Worm (Caenorhabditis elegans): Measurements from ENCODE around the gene dct-19.
A peak's percentile ranks its signal among the peaks of the same experiment; 100 is the strongest.

dct-19 gene

ce11 chrIV:12897146-12897545 is 45.6 kb upstream of the dct-19 start:
- TF ChIP-seq ceh-9 (tag; optimal IDR thresholded peaks at IDR 0.05) (no peak), K02D7.2 (tag; optimal IDR thresholded peaks at IDR 0.05) (no peak)

ce11 chrIV:12898823-12899222 is 43.9 kb upstream of the dct-19 start:
- no peak for TF ChIP-seq ceh-14 (tag; optimal IDR thresholded peaks at IDR 0.05)
- no peak for TF ChIP-seq fkh-10 (GFP tag; optimal IDR thresholded peaks at IDR 0.05)
- no peak for TF ChIP-seq hlh-13 (GFP tag; optimal IDR thresholded peaks at IDR 0.05)
- no peak for TF ChIP-seq ceh-34 (tag; optimal IDR thresholded peaks at IDR 0.05)
- no peak for TF ChIP-seq ceh-6 (GFP tag; optimal IDR thresholded peaks at IDR 0.05)
- TF ChIP-seq mec-3 (tag; optimal IDR thresholded peaks at IDR 0.05; ENCODE audit: borderline replicate concordance): no peak
- no peak for TF ChIP-seq eyg-1 (tag; optimal IDR thresholded peaks at IDR 0.05)
- TF ChIP-seq unc-55 (GFP tag; optimal IDR thresholded peaks at IDR 0.05): no peak
- no peak for TF ChIP-seq sox-2 (GFP tag; IDR thresholded peaks at IDR 0.05)
- TF ChIP-seq ceh-2 (tag; optimal IDR thresholded peaks at IDR 0.05): no peak
- no peak for TF ChIP-seq unc-3 (GFP tag; conservative IDR thresholded peaks at IDR 0.05)
- TF ChIP-seq unc-3 (tag; optimal IDR thresholded peaks at IDR 0.05): no peak
- no peak for TF ChIP-seq Y22D7AL.16 (tag; optimal IDR thresholded peaks at IDR 0.05)
- TF ChIP-seq ceh-30 (tag; optimal IDR thresholded peaks at IDR 0.05): no peak
- no peak for TF ChIP-seq nhr-11 (tag; optimal IDR thresholded peaks at IDR 0.05)
- TF ChIP-seq unc-42 (tag; optimal IDR thresholded peaks at IDR 0.05): no peak

- TF ChIP-seq unc-55 (GFP tag; optimal IDR thresholded peaks at IDR 0.05) (no peak), ztf-16 (tag; optimal IDR thresholded peaks at IDR 0.05) (no peak), K02D7.2 (tag; optimal IDR thresholded peaks at IDR 0.05) (no peak), pag-3 (tag; optimal IDR thresholded peaks at IDR 0.05; ENCODE audit: borderline replicate concordance) (no peak), Y22D7AL.16 (tag; optimal IDR thresholded peaks at IDR 0.05) (no peak)
These were observed 43.3 kb upstream of the dct-19 start, which contains the start of gene K08D8.9 for ce11 chrIV:12899392-12899791. Gene K08D8.9, plus strand, starts transcription at chrIV:12899692.

ce11 chrIV:12900267-12900666 is 42.5 kb upstream of the dct-19 start, which contains the start of gene K08D8.10:
Gene K08D8.10, plus strand, starts transcription at chrIV:12900567.
- TF ChIP-seq pax-1 (tag; optimal IDR thresholded peaks at IDR 0.05): no peak
- TF ChIP-seq Y22D7AL.16 (tag; optimal IDR thresholded peaks at IDR 0.05): no peak
- no peak for TF ChIP-seq ceh-34 (tag; optimal IDR thresholded peaks at IDR 0.05)
- no peak for TF ChIP-seq ets-4 (tag; optimal IDR thresholded peaks at IDR 0.05)
- TF ChIP-seq F13H6.1 (tag; optimal IDR thresholded peaks at IDR 0.05): no peak
- TF ChIP-seq K02D7.2 (tag; optimal IDR thresholded peaks at IDR 0.05): no peak

ce11 chrIV:12901602-12902001 is 41.1 kb upstream of the dct-19 start:
- TF ChIP-seq elt-2 (tag; optimal IDR thresholded peaks at IDR 0.05): peak; percentile 48
- no peak for TF ChIP-seq F13H6.1 (tag; optimal IDR thresholded peaks at IDR 0.05)

- TF ChIP-seq sdc-2 (tag; optimal IDR thresholded peaks at IDR 0.05) (no peak), ama-1 (optimal IDR thresholded peaks at IDR 0.05) (no peak), F13H6.1 (tag; optimal IDR thresholded peaks at IDR 0.05) (no peak), elt-4 (tag; optimal IDR thresholded peaks at IDR 0.05) (no peak), sox-2 (GFP tag; IDR thresholded peaks at IDR 0.05) (no peak)
These were observed 40.2 kb upstream of the dct-19 start, which contains the start of gene K08D8.2 for ce11 chrIV:12902430-12903110. Gene K08D8.2, plus strand, starts transcription at chrIV:12903060.

- no peak for TF ChIP-seq Y22D7AL.16 (tag; optimal IDR thresholded peaks at IDR 0.05)
- TF ChIP-seq K09A11.1 (tag; optimal IDR thresholded peaks at IDR 0.05; ENCODE audit: insufficient read depth): no peak
These were observed 39.0 kb upstream of the dct-19 start for ce11 chrIV:12903687-12904086.

Measured in whole organism, late embryonic.